Worm (Caenorhabditis elegans): ENCODE measurements around the gene hyl-2.
A peak's percentile ranks its signal among the peaks of the same experiment; 100 is the strongest.

Gene hyl-2

DNA sequence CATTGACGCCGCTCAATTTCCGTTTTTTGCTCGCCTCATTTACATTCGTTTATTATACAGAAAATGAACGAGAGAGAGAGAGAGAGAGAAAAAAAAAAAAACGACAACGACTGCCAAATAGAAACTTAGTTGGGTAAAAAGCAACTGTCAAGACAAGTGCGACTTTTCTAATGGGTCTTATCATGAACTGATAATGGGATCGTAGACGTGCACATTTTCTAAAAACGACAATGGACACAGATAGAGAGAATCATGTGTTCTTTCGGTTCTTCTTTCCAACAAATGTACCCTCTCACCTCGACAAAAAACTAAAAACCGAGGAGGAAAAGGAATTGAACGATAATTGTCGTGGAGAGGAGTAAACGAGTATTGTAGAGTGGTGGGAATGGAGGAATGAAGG is 822 bp upstream of the hyl-2 start (continued):
- TF ChIP-seq madf-9 (GFP tag; conservative IDR thresholded peaks at IDR 0.05): no peak
- TF ChIP-seq nhr-237 (tag; optimal IDR thresholded peaks at IDR 0.05): no peak
- no peak for TF ChIP-seq ztf-7 (tag; optimal IDR thresholded peaks at IDR 0.05)
- TF ChIP-seq arid-1 (GFP tag; conservative IDR thresholded peaks at IDR 0.05): no peak
- no peak for TF ChIP-seq lin-38 (GFP tag; IDR thresholded peaks at IDR 0.05)
- no peak for TF ChIP-seq cey-2 (tag; optimal IDR thresholded peaks at IDR 0.05; ENCODE audit: borderline replicate concordance, insufficient read depth)
- TF ChIP-seq nhr-77 (tag; optimal IDR thresholded peaks at IDR 0.05): peak; percentile 72
- TF ChIP-seq unc-130 (GFP tag; optimal IDR thresholded peaks at IDR 0.05): no peak
- no peak for TF ChIP-seq F49E8.2 (tag; optimal IDR thresholded peaks at IDR 0.05; ENCODE audit: borderline replicate concordance)
- no peak for TF ChIP-seq dmd-8 (GFP tag; IDR thresholded peaks at IDR 0.05)
- no peak for TF ChIP-seq rbr-2 (tag; optimal IDR thresholded peaks at IDR 0.05)
- TF ChIP-seq ceh-28 (tag; optimal IDR thresholded peaks at IDR 0.05): no peak
- TF ChIP-seq ceh-20 (GFP tag; IDR thresholded peaks at IDR 0.05): no peak
- TF ChIP-seq nhr-28 (tag; optimal IDR thresholded peaks at IDR 0.05): peak; percentile 69
- TF ChIP-seq hlh-11 (tag; optimal IDR thresholded peaks at IDR 0.05): peak; percentile 67
- TF ChIP-seq zip-2 (tag; optimal IDR thresholded peaks at IDR 0.05): no peak
- no peak for TF ChIP-seq mdt-29 (GFP tag; IDR thresholded peaks at IDR 0.05)
- TF ChIP-seq nhr-111 (GFP tag; optimal IDR thresholded peaks at IDR 0.05): no peak
- TF ChIP-seq attf-4 (tag; optimal IDR thresholded peaks at IDR 0.05): no peak
- TF ChIP-seq sdz-12 (GFP tag; optimal IDR thresholded peaks at IDR 0.05): no peak
- no peak for TF ChIP-seq F26F4.8 (GFP tag; conservative IDR thresholded peaks at IDR 0.05)
- TF ChIP-seq unc-39 (tag; optimal IDR thresholded peaks at IDR 0.05): no peak
- TF ChIP-seq zfp-2 (tag; optimal IDR thresholded peaks at IDR 0.05): no peak
- no peak for TF ChIP-seq R02D3.7 (tag; optimal IDR thresholded peaks at IDR 0.05)
- TF ChIP-seq gei-8 (GFP tag; optimal IDR thresholded peaks at IDR 0.05): no peak
- TF ChIP-seq php-3 (GFP tag; IDR thresholded peaks at IDR 0.05): no peak
- TF ChIP-seq lin-29 (GFP tag; IDR thresholded peaks at IDR 0.05): no peak

DNA sequence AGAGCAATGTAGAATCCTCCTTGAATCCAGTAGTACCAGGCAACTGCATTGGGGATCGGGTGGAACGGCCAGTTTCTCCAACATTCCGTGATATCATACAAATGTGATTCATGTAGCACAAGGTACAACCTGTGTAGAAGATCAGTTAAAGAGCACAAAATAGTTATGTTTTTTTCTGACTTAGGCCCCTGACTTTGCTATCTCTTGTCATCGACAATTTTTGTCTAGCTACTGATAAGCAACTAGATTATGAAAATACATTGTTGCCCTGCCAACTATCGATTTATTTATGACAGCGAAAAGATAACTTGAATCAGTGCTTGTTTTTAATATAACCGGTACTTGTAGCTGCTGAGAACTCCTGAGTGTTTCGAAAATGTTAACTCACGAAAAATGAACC is 990 bp downstream of the hyl-2 start:
- TF ChIP-seq unc-39 (tag; optimal IDR thresholded peaks at IDR 0.05): no peak
- TF ChIP-seq daf-19 (GFP tag; conservative IDR thresholded peaks at IDR 0.05): no peak
- no peak for TF ChIP-seq sdz-12 (GFP tag; optimal IDR thresholded peaks at IDR 0.05)
- 0 out of 2 replicates have a peak, but pooled peaks have one; percentile 37 for TF ChIP-seq php-3 (GFP tag; IDR thresholded peaks at IDR 0.05)
- no peak for TF ChIP-seq attf-4 (tag; optimal IDR thresholded peaks at IDR 0.05)
- no peak for TF ChIP-seq jun-1 (tag; optimal IDR thresholded peaks at IDR 0.05)
- no peak for TF ChIP-seq daf-12 (tag; optimal IDR thresholded peaks at IDR 0.05)
- no peak for TF ChIP-seq snpc-4 (tag; optimal IDR thresholded peaks at IDR 0.05)
- TF ChIP-seq nhr-48 (tag; optimal IDR thresholded peaks at IDR 0.05): no peak
- TF ChIP-seq hmg-1.1 (GFP tag; IDR thresholded peaks at IDR 0.05): no peak
- no peak for TF ChIP-seq ces-1 (GFP tag; optimal IDR thresholded peaks at IDR 0.05)
- no peak for TF ChIP-seq ceh-44 (GFP tag; IDR thresholded peaks at IDR 0.05)
- no peak for TF ChIP-seq nhr-237 (tag; optimal IDR thresholded peaks at IDR 0.05)
- no peak for TF ChIP-seq lin-39 (tag; optimal IDR thresholded peaks at IDR 0.05)
- no peak for TF ChIP-seq egl-43 (GFP tag; IDR thresholded peaks at IDR 0.05)
- peak; percentile 20 for TF ChIP-seq T20F7.1 (GFP tag; optimal IDR thresholded peaks at IDR 0.05)
- 0 out of 4 replicates have a peak, but pooled peaks of 1 of the 2 experiments have one; percentile 39 for TF ChIP-seq madf-5 (GFP tag; IDR thresholded peaks at IDR 0.05)
- no peak for TF ChIP-seq dmd-8 (GFP tag; IDR thresholded peaks at IDR 0.05)
- TF ChIP-seq saeg-2 (GFP tag; IDR thresholded peaks at IDR 0.05): no peak
- TF ChIP-seq hlh-30 (tag; optimal IDR thresholded peaks at IDR 0.05; ENCODE audit: insufficient read depth): peak; percentile 3
- peak; percentile 71 for TF ChIP-seq nhr-28 (tag; optimal IDR thresholded peaks at IDR 0.05)
- TF ChIP-seq arid-1 (GFP tag; conservative IDR thresholded peaks at IDR 0.05): no peak
- no peak for TF ChIP-seq pha-4 (GFP tag; IDR thresholded peaks at IDR 0.05)
- no peak for TF ChIP-seq pha-4 (tag; optimal IDR thresholded peaks at IDR 0.05)
- no peak for TF ChIP-seq ZK337.2 (GFP tag; IDR thresholded peaks at IDR 0.05)
- TF ChIP-seq nhr-76 (tag; optimal IDR thresholded peaks at IDR 0.05): no peak
- TF ChIP-seq set-16 (GFP tag; IDR thresholded peaks at IDR 0.05): no peak
- TF ChIP-seq tra-1 (GFP tag; IDR thresholded peaks at IDR 0.05): 0 out of 2 replicates have a peak, but pooled peaks have one; percentile 44
- no peak for TF ChIP-seq nhr-6 (tag; optimal IDR thresholded peaks at IDR 0.05)
- TF ChIP-seq daf-16 (GFP tag; optimal IDR thresholded peaks at IDR 0.05): no peak
- peak; percentile 89 for TF ChIP-seq daf-16 (tag; optimal IDR thresholded peaks at IDR 0.05)
- no peak for TF ChIP-seq D1046.2 (GFP tag; IDR thresholded peaks at IDR 0.05)
- TF ChIP-seq nhr-111 (GFP tag; optimal IDR thresholded peaks at IDR 0.05): no peak
- no peak for TF ChIP-seq R02D3.7 (tag; optimal IDR thresholded peaks at IDR 0.05)

Data from whole organism, L4 larva.